Worm (Caenorhabditis elegans) whole organism, midembryonic: ENCODE data around the gene clec-166.

ENCODE experiments used
- T22C8.4 ChIP-seq: fragments of 200-800 bp; sonication (Bioruptor generic); IDR thresholded peaks from 2 replicates; pipeline ENCODE4 v1.3.6; 2022; ENCODE audit warnings: missing genetic modification characterization, missing compliant biosample characterization
- cog-1 ChIP-seq: sonication (generic microtip); optimal IDR thresholded peaks from 2 replicates; lab custom pipeline; 2016; ENCODE audit warnings: missing genetic modification characterization, missing compliant biosample characterization
- flt-1 ChIP-seq: fragments of 200-800 bp; sonication (Bioruptor generic); IDR thresholded peaks from 2 replicates; pipeline ENCODE4 v1.3.6; 2022; ENCODE audit warnings: missing genetic modification characterization, missing compliant biosample characterization
- klf-2 ChIP-seq: fragments of 200-800 bp; sonication (Bioruptor generic); conservative IDR thresholded peaks from 2 replicates; pipeline ENCODE4 v1.3.6; 2022; ENCODE audit warnings: missing genetic modification reagents, missing genetic modification characterization, missing compliant biosample characterization
- med-1 ChIP-seq: sonication (generic microtip); optimal IDR thresholded peaks from 2 replicates; lab custom pipeline; 2017; ENCODE audit warnings: missing genetic modification characterization, mild to moderate bottlenecking, missing compliant biosample characterization, antibody characterized with exemption, missing genetic modification reagents; ENCODE audit not compliant: insufficient read depth
- ref-1 ChIP-seq: fragments of 200-800 bp; sonication (Bioruptor generic); conservative IDR thresholded peaks from 2 replicates; pipeline ENCODE4 v1.3.6; 2022; ENCODE audit warnings: missing genetic modification reagents, missing genetic modification characterization, missing compliant biosample characterization
- tab-1 ChIP-seq: fragments of 200-800 bp; sonication (Bioruptor generic); IDR thresholded peaks from 2 replicates; pipeline ENCODE4 v1.3.6; 2022; ENCODE audit warnings: missing genetic modification characterization, missing compliant biosample characterization
- ztf-23 ChIP-seq: fragments of 200-800 bp; sonication (Bioruptor generic); IDR thresholded peaks from 2 replicates; pipeline ENCODE4 v1.3.6; 2022; ENCODE audit warnings: missing genetic modification reagents, missing genetic modification characterization, missing compliant biosample characterization
- ztf-29 ChIP-seq: fragments of 200-800 bp; sonication (Bioruptor generic); IDR thresholded peaks from 2 replicates; pipeline ENCODE4 v1.3.6; 2022; ENCODE audit warnings: missing genetic modification reagents, missing genetic modification characterization, missing compliant biosample characterization

DNA sequence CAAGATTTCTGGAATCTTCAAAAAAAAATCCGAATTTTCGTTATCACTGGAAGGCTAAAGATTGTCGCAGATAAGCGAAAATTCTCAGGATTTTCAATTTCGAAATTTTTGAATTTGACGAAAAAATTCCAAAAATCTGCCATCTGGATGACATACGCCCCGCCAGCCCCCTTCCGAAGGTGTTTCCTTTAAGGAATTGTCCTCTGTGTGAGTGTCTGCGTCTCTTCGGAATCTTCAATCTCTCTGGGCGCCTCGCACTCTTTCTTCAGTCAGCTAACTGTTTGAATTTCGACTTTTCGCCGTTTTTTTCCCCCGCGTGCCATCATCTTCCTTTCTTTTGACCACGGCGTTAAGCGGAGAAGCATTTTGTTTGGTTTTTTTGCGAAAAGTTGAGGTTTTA is 35.4 kb upstream of the clec-166 start:
- TF ChIP-seq ztf-23 = no peak
- TF ChIP-seq flt-1 (GFP tag; lab: Robert Waterston, UW) = no peak
- TF ChIP-seq med-1 (GFP tag; lab: Kevin White, UChicago) = no peak
- no peak for TF ChIP-seq cog-1 (tag; lab: Kevin White, UChicago)
- TF ChIP-seq klf-2 = no peak
- no peak for TF ChIP-seq ztf-29 (GFP tag; lab: Robert Waterston, UW)
- no peak for TF ChIP-seq T22C8.4
- TF ChIP-seq tab-1 = no peak
- TF ChIP-seq ref-1 = no peak
